Worm (Caenorhabditis elegans): ENCODE results near the gene R10H10.4.

DNA sequence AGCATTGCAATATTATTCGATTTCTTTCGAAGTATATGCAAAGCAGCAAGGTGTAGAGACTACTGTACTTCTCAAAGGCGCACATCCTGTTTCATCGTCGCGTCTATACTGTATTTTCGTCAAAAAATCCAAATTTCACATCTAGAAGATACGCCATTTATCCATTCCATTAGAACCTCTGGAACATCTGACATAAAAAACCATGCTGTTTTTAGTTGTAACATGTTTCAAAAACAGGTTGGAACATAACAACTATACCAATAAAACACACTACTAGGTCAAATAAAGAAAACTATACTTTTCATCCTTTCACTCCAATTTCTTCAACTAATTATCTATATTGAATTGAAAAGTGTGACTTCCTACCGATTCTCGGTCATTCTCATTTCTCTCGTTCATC, 34.4 kb downstream of the R10H10.4 start, which contains the start of gene ugt-59:
- TF ChIP-seq sma-3 (GFP tag; optimal IDR thresholded peaks at IDR 0.05), result no peak
- TF ChIP-seq nhr-23 (tag; optimal IDR thresholded peaks at IDR 0.05), result no peak
- TF ChIP-seq elt-1 (tag; optimal IDR thresholded peaks at IDR 0.05), result no peak
- TF ChIP-seq nhr-11 (tag; optimal IDR thresholded peaks at IDR 0.05), result no peak
- no peak for TF ChIP-seq lin-39 (tag; optimal IDR thresholded peaks at IDR 0.05)
- TF ChIP-seq snpc-4 (tag; optimal IDR thresholded peaks at IDR 0.05), result no peak
- TF ChIP-seq ztf-11 (tag; optimal IDR thresholded peaks at IDR 0.05), result no peak
- no peak for TF ChIP-seq crh-2 (tag; optimal IDR thresholded peaks at IDR 0.05)

Data from whole organism, L2 larva.